Worm (Caenorhabditis elegans) whole organism, L1 larva: ENCODE data around the gene C25E10.12.

ENCODE experiments used
- elt-2 ChIP-seq: sonication (generic microtip); optimal IDR thresholded peaks from 2 replicates; lab custom pipeline; 2016; ENCODE audit warnings: missing genetic modification characterization, mild to moderate bottlenecking, inconsistent platforms, missing compliant biosample characterization, missing genetic modification reagents
- fos-1 ChIP-seq: fragments of 150-350 bp; optimal IDR thresholded peaks from 2 replicates; lab custom pipeline; 2014; ENCODE audit warnings: missing biosample characterization, missing genetic modification characterization
- lin-39 ChIP-seq: fragments of 150-350 bp; optimal IDR thresholded peaks from 2 replicates; lab custom pipeline; 2014; ENCODE audit warnings: missing biosample characterization, missing genetic modification reagents, missing genetic modification characterization
- nhr-90 ChIP-seq: sonication (generic microtip); optimal IDR thresholded peaks from 2 replicates; lab custom pipeline; 2016; ENCODE audit warnings: mild to moderate bottlenecking, missing genetic modification characterization, missing compliant biosample characterization; ENCODE audit not compliant: poor library complexity
- pag-3 ChIP-seq: sonication (generic microtip); optimal IDR thresholded peaks from 2 replicates; lab custom pipeline; 2017; ENCODE audit warnings: missing genetic modification characterization, mild to moderate bottlenecking, missing compliant biosample characterization, antibody characterized with exemption, borderline replicate concordance; ENCODE audit not compliant: insufficient read depth
- xbp-1 ChIP-seq: sonication (generic microtip); optimal IDR thresholded peaks from 2 replicates; lab custom pipeline; 2016; ENCODE audit warnings: missing genetic modification characterization, missing compliant biosample characterization

DNA sequence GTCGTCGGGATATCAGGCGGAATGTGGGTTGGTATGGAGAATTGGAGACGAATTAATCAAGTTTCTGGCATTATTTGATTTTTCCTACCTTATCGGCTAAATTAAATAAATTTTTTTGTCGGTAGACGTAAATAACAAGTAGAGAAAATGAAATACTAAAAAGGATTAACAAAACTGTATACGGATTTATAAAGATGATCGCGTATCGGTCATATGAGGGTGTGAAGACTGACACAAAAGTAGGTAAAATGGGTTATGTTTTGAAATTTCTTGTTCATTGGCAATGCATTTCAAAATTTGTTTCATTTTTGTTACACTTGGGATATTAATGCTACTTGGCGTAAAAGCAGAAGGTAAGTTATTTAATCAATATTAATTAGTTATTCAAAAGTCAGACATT is 2.8 kb downstream of the C25E10.12 start, which contains the start of the genes C25E10.16 and C25E10.13:
- TF ChIP-seq nhr-90 (tag; lab: Kevin White, UChicago) (no peak), fos-1 (tag; lab: Kevin White, UChicago) (no peak), xbp-1 (tag; lab: Kevin White, UChicago) (no peak), lin-39 (tag; lab: Kevin White, UChicago) (no peak), pag-3 (tag; lab: Kevin White, UChicago) (no peak), elt-2 (tag; lab: Kevin White, UChicago) (no peak)
